Fruit fly (Drosophila melanogaster) whole organism, embryonic: ENCODE results near the gene dmrt11E.
A peak's percentile ranks its signal among the peaks of the same experiment; 100 is the strongest.

Experiments
- Atf-2 ChIP-seq: fragments of 200-800 bp; sonication (Bioruptor generic); optimal IDR thresholded peaks from 2 replicates; lab custom pipeline; 2016; ENCODE audit warnings: missing biosample characterization, missing genetic modification characterization
- Atf6 ChIP-seq: fragments of 200-800 bp; sonication (Bioruptor generic); IDR thresholded peaks from 2 replicates; pipeline ENCODE4 v1.3.6; 2022; ENCODE audit warnings: missing biosample characterization, missing genetic modification characterization
- B-H2 ChIP-seq: fragments of 200-800 bp; sonication (Bioruptor generic); optimal IDR thresholded peaks from 2 replicates; lab custom pipeline; 2018; ENCODE audit warnings: missing biosample characterization, mild to moderate bottlenecking, missing genetic modification characterization
- Bgb ChIP-seq: fragments of 200-800 bp; sonication (Bioruptor generic); IDR thresholded peaks from 2 replicates; pipeline ENCODE4 v1.3.6; 2022; ENCODE audit warnings: missing biosample characterization, missing genetic modification characterization; ENCODE audit not compliant: partially characterized antibody
- CG10462 ChIP-seq: fragments of 200-800 bp; sonication (Bioruptor generic); optimal IDR thresholded peaks from 2 replicates; lab custom pipeline; 2016; ENCODE audit warnings: missing biosample characterization, missing genetic modification characterization
- CG11398 ChIP-seq: fragments of 200-800 bp; sonication (Bioruptor generic); optimal IDR thresholded peaks from 2 replicates; lab custom pipeline; 2016; ENCODE audit warnings: missing biosample characterization, missing genetic modification characterization
- CG11560 ChIP-seq: fragments of 200-800 bp; sonication (Bioruptor generic); IDR thresholded peaks from 3 replicates; pipeline ENCODE4 v1.3.6; 2022; ENCODE audit warnings: missing biosample characterization, missing genetic modification characterization
- CG12155 ChIP-seq: fragments of 200-800 bp; sonication (Bioruptor generic); optimal IDR thresholded peaks from 3 replicates; lab custom pipeline; 2016; ENCODE audit warnings: missing biosample characterization, missing genetic modification characterization
- CG13775 ChIP-seq: fragments of 200-800 bp; sonication (Bioruptor generic); optimal IDR thresholded peaks from 3 replicates; lab custom pipeline; 2017; ENCODE audit warnings: missing biosample characterization, mild to moderate bottlenecking, missing genetic modification characterization
- CG1529 ChIP-seq: fragments of 200-800 bp; sonication (Bioruptor generic); optimal IDR thresholded peaks from 3 replicates; lab custom pipeline; 2018; ENCODE audit warnings: missing biosample characterization, missing genetic modification characterization
- CG1647 ChIP-seq: fragments of 200-800 bp; sonication (Bioruptor generic); optimal IDR thresholded peaks from 3 replicates; lab custom pipeline; 2016; ENCODE audit warnings: missing biosample characterization, missing genetic modification characterization
- CG17385 ChIP-seq: fragments of 200-800 bp; sonication (Bioruptor generic); optimal IDR thresholded peaks from 3 replicates; lab custom pipeline; 2018; ENCODE audit warnings: missing biosample characterization, mild to moderate bottlenecking, missing genetic modification characterization
- CG1792 ChIP-seq: fragments of 200-800 bp; sonication (Bioruptor generic); optimal IDR thresholded peaks from 2 replicates; lab custom pipeline; 2016; ENCODE audit warnings: missing biosample characterization, missing genetic modification characterization
- CG2712 ChIP-seq: fragments of 200-800 bp; optimal IDR thresholded peaks from 3 replicates; lab custom pipeline; 2019; ENCODE audit warnings: missing biosample characterization, mild to moderate bottlenecking, missing genetic modification characterization, moderate library complexity
- CG34376 ChIP-seq: fragments of 200-800 bp; sonication (Bioruptor generic); optimal IDR thresholded peaks from 2 replicates; lab custom pipeline; 2018; ENCODE audit warnings: missing biosample characterization, mild to moderate bottlenecking, missing genetic modification characterization
- CG42726 ChIP-seq: fragments of 200-800 bp; sonication (Bioruptor generic); IDR thresholded peaks from 2 replicates; pipeline ENCODE4 v1.3.6; 2022; ENCODE audit warnings: missing biosample characterization, missing genetic modification characterization; ENCODE audit not compliant: partially characterized antibody
- CG5245 ChIP-seq: fragments of 200-800 bp; sonication (Bioruptor generic); optimal IDR thresholded peaks from 3 replicates; lab custom pipeline; 2016; ENCODE audit warnings: missing biosample characterization, missing genetic modification characterization
- CG6272 ChIP-seq: fragments of 200-800 bp; sonication (Bioruptor generic); IDR thresholded peaks from 2 replicates; pipeline ENCODE4 v1.3.6; 2022; ENCODE audit warnings: missing biosample characterization, missing genetic modification characterization
- CG8944 ChIP-seq: fragments of 200-800 bp; sonication (Bioruptor generic); optimal IDR thresholded peaks from 3 replicates; lab custom pipeline; 2016; ENCODE audit warnings: missing biosample characterization, missing genetic modification characterization
- Chrac-16 ChIP-seq: fragments of 200-800 bp; sonication (Bioruptor generic); optimal IDR thresholded peaks from 3 replicates; lab custom pipeline; 2016; ENCODE audit warnings: missing biosample characterization, missing genetic modification characterization
- ERR ChIP-seq: fragments of 200-800 bp; sonication (Bioruptor generic); optimal IDR thresholded peaks from 2 replicates; lab custom pipeline; 2016; ENCODE audit warnings: missing biosample characterization, missing genetic modification characterization
- Fer1 ChIP-seq: fragments of 200-800 bp; sonication (Bioruptor generic); optimal IDR thresholded peaks from 2 replicates; lab custom pipeline; 2017; ENCODE audit warnings: missing biosample characterization, mild to moderate bottlenecking, missing genetic modification characterization
- H2.0 ChIP-seq: fragments of 200-800 bp; sonication (Bioruptor generic); IDR thresholded peaks from 2 replicates; pipeline ENCODE4 v1.3.6; 2022; ENCODE audit warnings: missing biosample characterization, missing genetic modification characterization
- Hey ChIP-seq: fragments of 200-800 bp; sonication (Bioruptor generic); optimal IDR thresholded peaks from 3 replicates; lab custom pipeline; 2018; ENCODE audit warnings: missing biosample characterization, mild to moderate bottlenecking, missing genetic modification characterization
- Hr39 ChIP-seq: fragments of >200 bp; optimal IDR thresholded peaks from 2 replicates; lab custom pipeline; 2017
- Hsf ChIP-seq: fragments of 200-800 bp; sonication (Bioruptor generic); optimal IDR thresholded peaks from 3 replicates; lab custom pipeline; 2016; ENCODE audit warnings: missing biosample characterization, missing genetic modification characterization
- Myb ChIP-seq: fragments of 200-800 bp; sonication (Bioruptor generic); optimal IDR thresholded peaks from 2 replicates; lab custom pipeline; 2016; ENCODE audit warnings: missing biosample characterization, missing genetic modification characterization
- NfI ChIP-seq: fragments of 200-800 bp; sonication (Bioruptor generic); optimal IDR thresholded peaks from 3 replicates; lab custom pipeline; 2018; ENCODE audit warnings: missing biosample characterization, mild to moderate bottlenecking, missing genetic modification characterization, moderate library complexity
- Rfx ChIP-seq: fragments of 200-800 bp; sonication (Bioruptor generic); IDR thresholded peaks from 2 replicates; pipeline ENCODE4 v1.3.6; 2022; ENCODE audit warnings: missing biosample characterization, missing genetic modification characterization
- Rx ChIP-seq: fragments of 200-800 bp; sonication (Bioruptor generic); IDR thresholded peaks from 2 replicates; pipeline ENCODE4 v1.3.6; 2022; ENCODE audit warnings: missing biosample characterization, missing genetic modification characterization
- Side ChIP-seq: fragments of 200-800 bp; sonication (Bioruptor generic); optimal IDR thresholded peaks from 2 replicates; lab custom pipeline; 2016; ENCODE audit warnings: missing biosample characterization, missing genetic modification characterization
- al ChIP-seq: fragments of 200-800 bp; sonication (Bioruptor generic); IDR thresholded peaks from 2 replicates; pipeline ENCODE4 v1.3.6; 2022; ENCODE audit warnings: missing biosample characterization, missing genetic modification characterization
- amos ChIP-seq: fragments of 200-800 bp; sonication (Bioruptor generic); IDR thresholded peaks from 2 replicates; pipeline ENCODE4 v1.3.6; 2022; ENCODE audit warnings: missing biosample characterization, missing genetic modification characterization; ENCODE audit not compliant: partially characterized antibody
- ase ChIP-seq: fragments of 200-800 bp; sonication (Bioruptor generic); IDR thresholded peaks from 3 replicates; pipeline ENCODE4 v1.3.6; 2022; ENCODE audit warnings: missing biosample characterization, missing genetic modification characterization
- ato ChIP-seq: fragments of 200-800 bp; sonication (Bioruptor generic); IDR thresholded peaks from 2 replicates; pipeline ENCODE4 v1.3.6; 2022; ENCODE audit warnings: missing biosample characterization, missing genetic modification characterization; ENCODE audit not compliant: partially characterized antibody
- bab2 ChIP-seq: fragments of 200-800 bp; sonication (Bioruptor generic); optimal IDR thresholded peaks from 2 replicates; lab custom pipeline; 2016; ENCODE audit warnings: missing biosample characterization, missing genetic modification characterization
- crp ChIP-seq, 2 experiments: fragments of 200-800 bp; sonication (Bioruptor generic); optimal IDR thresholded peaks; 2 replicates in 1 of 2; 3 replicates in 1 of 2; lab custom pipeline; 2017; ENCODE audit warnings: missing biosample characterization in 2 of 2, missing genetic modification characterization in 2 of 2, mild to moderate bottlenecking in 1 of 2, moderate library complexity in 1 of 2
- da ChIP-seq: fragments of 200-800 bp; sonication (Bioruptor generic); optimal IDR thresholded peaks from 2 replicates; lab custom pipeline; 2016; ENCODE audit warnings: missing biosample characterization, missing genetic modification characterization
- fru ChIP-seq: fragments of >200 bp; optimal IDR thresholded peaks from 2 replicates; lab custom pipeline; 2017
- hb ChIP-seq: fragments of 200-800 bp; sonication (Bioruptor generic); IDR thresholded peaks from 3 replicates; pipeline ENCODE4 v1.3.6; 2022; ENCODE audit warnings: missing biosample characterization, missing genetic modification characterization; ENCODE audit not compliant: partially characterized antibody
- her ChIP-seq: fragments of 200-800 bp; sonication (Bioruptor generic); optimal IDR thresholded peaks from 2 replicates; lab custom pipeline; 2016; ENCODE audit warnings: missing biosample characterization, missing genetic modification characterization
- ken ChIP-seq: fragments of 200-800 bp; sonication (Bioruptor generic); IDR thresholded peaks from 3 replicates; pipeline ENCODE4 v1.3.6; 2022; ENCODE audit warnings: missing biosample characterization, missing genetic modification characterization
- lov ChIP-seq, 2 experiments: fragments of 200-800 bp in 1 of 2; fragments of >200 bp in 1 of 2; sonication (Bioruptor generic) in 1 of 2; IDR thresholded peaks in 1 of 2; optimal IDR thresholded peaks in 1 of 2; 2 replicates in 1 of 2; 3 replicates in 1 of 2; pipeline versions ENCODE4 v1.3.6 to Lab custom; 2017 to 2022; ENCODE audit warnings: missing biosample characterization in 1 of 2, missing genetic modification characterization in 1 of 2
- nom ChIP-seq: fragments of 200-800 bp; sonication (Bioruptor generic); optimal IDR thresholded peaks from 2 replicates; lab custom pipeline; 2017; ENCODE audit warnings: missing biosample characterization, missing genetic modification characterization, mild to moderate bottlenecking, moderate library complexity, missing genetic modification reagents
- otp ChIP-seq: fragments of 200-800 bp; sonication (Bioruptor generic); IDR thresholded peaks from 3 replicates; pipeline ENCODE4, ENCODE4 v1.3.6; 2022; ENCODE audit warnings: missing biosample characterization, missing genetic modification characterization
- pb ChIP-seq: fragments of 200-800 bp; sonication (Bioruptor generic); optimal IDR thresholded peaks from 3 replicates; lab custom pipeline; 2016; ENCODE audit warnings: missing biosample characterization, missing genetic modification characterization
- sd ChIP-seq: fragments of 200-800 bp; sonication (Bioruptor generic); optimal IDR thresholded peaks from 3 replicates; lab custom pipeline; 2018; ENCODE audit warnings: missing biosample characterization, mild to moderate bottlenecking, missing genetic modification characterization, moderate library complexity
- ssp ChIP-seq: fragments of 200-800 bp; sonication (Bioruptor generic); IDR thresholded peaks from 2 replicates; pipeline ENCODE4 v1.3.6; 2022; ENCODE audit warnings: missing biosample characterization, missing genetic modification characterization
- wek ChIP-seq: fragments of 200-800 bp; sonication (Bioruptor generic); optimal IDR thresholded peaks from 3 replicates; lab custom pipeline; 2018; ENCODE audit warnings: missing biosample characterization, mild to moderate bottlenecking, missing genetic modification characterization, moderate library complexity
- zfh2 ChIP-seq: fragments of 200-800 bp; sonication (Bioruptor generic); optimal IDR thresholded peaks from 2 replicates; lab custom pipeline; 2016; ENCODE audit warnings: missing biosample characterization, missing genetic modification characterization

The dmrt11E gene

dm6 chrX:13391174-13392040 is 23.4 kb downstream of the dmrt11E start (continued):
- TF ChIP-seq CG1647 (GFP tag; lab: Kevin White, UChicago) (no peak), H2.0 (no peak), Hey (no peak), Atf-2 (GFP tag; lab: Kevin White, UChicago) (no peak), Rx (GFP tag; lab: Robert Waterston, UW) (no peak), Atf6 (peak; percentile 52), Rfx (peak; percentile 78), CG8944 (GFP tag; lab: Kevin White, UChicago) (peak; percentile 34), wek (GFP tag; lab: Kevin White, UChicago) (no peak), NfI (peak; percentile 21), CG6272 (GFP tag; lab: Robert Waterston, UW) (peak; percentile 8; the same call in 1 of the 2 replicates), ase (GFP tag; lab: Robert Waterston, UW) (no peak), zfh2 (GFP tag; lab: Kevin White, UChicago) (peak; percentile 86), otp (GFP tag; lab: Robert Waterston, UW) (0 out of 3 replicates have a peak, but pooled peaks have one; percentile 14), al (peak; percentile 73), CG11560 (tag; lab: Robert Waterston, UW) (peak; percentile 46; the same call in 1 of the 3 replicates), da (GFP tag; lab: Kevin White, UChicago) (no peak), CG17385 (GFP tag; lab: Kevin White, UChicago) (peak; percentile 26), CG1529 (GFP tag; lab: Kevin White, UChicago) (no peak), CG11398 (no peak), fru (lab: Kevin White, UChicago) (no peak), Chrac-16 (GFP tag; lab: Kevin White, UChicago) (peak; percentile 36), bab2 (peak; percentile 58), CG1792 (GFP tag; lab: Kevin White, UChicago) (peak; percentile 1), crp (GFP tag; optimal IDR thresholded peaks at IDR 0.05; lab: Kevin White, UChicago) (no peak), Side (GFP tag; lab: Kevin White, UChicago) (peak; percentile 29), her (GFP tag; lab: Kevin White, UChicago) (peak; percentile 59), CG42726 (GFP tag; lab: Robert Waterston, UW) (no peak), Fer1 (GFP tag; lab: Kevin White, UChicago) (peak; percentile 11), CG34376 (GFP tag; lab: Kevin White, UChicago) (no peak), pb (GFP tag; lab: Kevin White, UChicago) (no peak), Myb (GFP tag; lab: Kevin White, UChicago) (peak; percentile 54), B-H2 (no peak), CG5245 (no peak), CG13775 (GFP tag; lab: Kevin White, UChicago) (peak; percentile 54), ken (GFP tag; lab: Robert Waterston, UW) (no peak), Hr39 (lab: Kevin White, UChicago) (no peak), ERR (GFP tag; lab: Kevin White, UChicago) (peak; percentile 40), CG10462 (no peak), ssp (GFP tag; lab: Robert Waterston, UW) (no peak), Hsf (peak; percentile 48), CG12155 (GFP tag; lab: Kevin White, UChicago) (peak; percentile 66), hb (GFP tag; lab: Robert Waterston, UW) (no peak), nom (GFP tag; lab: Kevin White, UChicago) (no peak), CG2712 (tag; lab: Kevin White, UChicago) (peak; percentile 17), ato (no peak), sd (no peak), Bgb (GFP tag; lab: Robert Waterston, UW) (no peak), amos (no peak), lov (optimal IDR thresholded peaks at IDR 0.05; lab: Kevin White, UChicago) (no peak), lov (GFP tag; IDR thresholded peaks at IDR 0.05; lab: Robert Waterston, UW) (no peak)
